Worm (Caenorhabditis elegans) whole organism, L4 larva: ENCODE measurements around the gene tpan-1.

Experiments used
- lin-1 ChIP-seq: fragments of 200-800 bp; sonication (Bioruptor generic); IDR thresholded peaks from 2 replicates; pipeline ENCODE4 v1.3.6; 2022; ENCODE audit warnings: missing genetic modification reagents, missing genetic modification characterization, missing compliant biosample characterization
- nhr-28 ChIP-seq: fragments of 150-350 bp; optimal IDR thresholded peaks from 2 replicates; lab custom pipeline; 2014; ENCODE audit warnings: missing biosample characterization, missing genetic modification characterization

DNA sequence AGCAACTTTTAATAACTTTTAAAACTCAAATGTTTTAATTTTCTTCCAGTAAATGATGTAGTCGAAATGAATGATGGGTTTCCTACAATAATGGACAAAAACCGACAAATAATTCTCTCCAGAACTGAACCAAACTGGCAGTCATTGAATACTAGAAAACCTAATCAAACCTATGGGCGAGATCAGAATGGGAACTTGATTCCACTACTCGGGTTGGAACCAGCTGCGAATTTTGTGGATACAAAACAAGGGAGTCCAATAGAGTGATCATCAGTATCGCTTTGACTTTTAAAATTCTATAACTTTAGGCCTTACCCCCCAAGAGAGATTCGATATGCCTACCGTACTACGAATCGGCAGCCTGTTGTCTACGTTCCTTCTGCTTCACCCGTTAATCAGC is 37.3 kb downstream of the tpan-1 start:
- TF ChIP-seq lin-1 (GFP tag; lab: Robert Waterston, UW) (no peak), nhr-28 (tag; lab: Kevin White, UChicago) (no peak)
